Fruit fly (Drosophila melanogaster) whole organism, embryonic: ENCODE results near the gene Tnks.
A peak's percentile ranks its signal among the peaks of the same experiment; 100 is the strongest.

Source experiments
- B-H1 ChIP-seq: fragments of 200-800 bp; sonication (Bioruptor generic); IDR thresholded peaks from 3 replicates; pipeline ENCODE4 v1.3.6; 2022; ENCODE audit warnings: missing biosample characterization, missing genetic modification characterization
- Bteb2 ChIP-seq: fragments of 200-800 bp; sonication (Bioruptor generic); optimal IDR thresholded peaks from 2 replicates; lab custom pipeline; 2016; ENCODE audit warnings: missing biosample characterization, missing genetic modification characterization
- CG10565 ChIP-seq: fragments of 200-800 bp; sonication (Bioruptor generic); optimal IDR thresholded peaks from 3 replicates; lab custom pipeline; 2016; ENCODE audit warnings: missing biosample characterization, mild to moderate bottlenecking, missing genetic modification characterization
- CG11398 ChIP-seq: fragments of 200-800 bp; sonication (Bioruptor generic); optimal IDR thresholded peaks from 2 replicates; lab custom pipeline; 2016; ENCODE audit warnings: missing biosample characterization, missing genetic modification characterization
- CG11560 ChIP-seq: fragments of 200-800 bp; sonication (Bioruptor generic); IDR thresholded peaks from 3 replicates; pipeline ENCODE4 v1.3.6; 2022; ENCODE audit warnings: missing biosample characterization, missing genetic modification characterization
- CG11695 ChIP-seq: fragments of 200-800 bp; sonication (Bioruptor generic); IDR thresholded peaks from 3 replicates; pipeline ENCODE4 v1.3.6; 2022; ENCODE audit warnings: missing biosample characterization, missing genetic modification characterization
- CG11696 ChIP-seq: fragments of 200-800 bp; sonication (Bioruptor generic); IDR thresholded peaks from 2 replicates; pipeline ENCODE4 v1.3.6; 2022; ENCODE audit warnings: missing biosample characterization, missing genetic modification characterization
- CG1233 ChIP-seq: fragments of 200-800 bp; sonication (Bioruptor generic); optimal IDR thresholded peaks from 4 replicates; lab custom pipeline; 2018; ENCODE audit warnings: missing biosample characterization, mild to moderate bottlenecking, missing genetic modification characterization
- CG13123 ChIP-seq: fragments of 200-800 bp; sonication (Bioruptor generic); optimal IDR thresholded peaks from 2 replicates; lab custom pipeline; 2016; ENCODE audit warnings: missing biosample characterization, missing genetic modification characterization
- CG13424 ChIP-seq: fragments of 200-800 bp; sonication (Bioruptor generic); optimal IDR thresholded peaks from 2 replicates; lab custom pipeline; 2019; ENCODE audit warnings: missing biosample characterization, mild to moderate bottlenecking, missing genetic modification characterization, moderate library complexity
- CG14667 ChIP-seq: fragments of 200-800 bp; sonication (Bioruptor generic); IDR thresholded peaks from 2 replicates; pipeline ENCODE4 v1.3.6; 2022; ENCODE audit warnings: missing biosample characterization, missing genetic modification characterization
- CG14710 ChIP-seq: fragments of 200-800 bp; sonication (Bioruptor generic); optimal IDR thresholded peaks from 3 replicates; lab custom pipeline; 2019; ENCODE audit warnings: missing biosample characterization, mild to moderate bottlenecking, missing genetic modification characterization, moderate library complexity
- CG15479 ChIP-seq: fragments of 200-800 bp; sonication (Bioruptor generic); optimal IDR thresholded peaks from 3 replicates; lab custom pipeline; 2019; ENCODE audit warnings: missing biosample characterization, mild to moderate bottlenecking, missing genetic modification characterization, moderate library complexity
- CG1792 ChIP-seq: fragments of 200-800 bp; sonication (Bioruptor generic); optimal IDR thresholded peaks from 2 replicates; lab custom pipeline; 2016; ENCODE audit warnings: missing biosample characterization, missing genetic modification characterization
- CG2120 ChIP-seq: fragments of 200-800 bp; sonication (Bioruptor generic); optimal IDR thresholded peaks from 3 replicates; lab custom pipeline; 2016; ENCODE audit warnings: missing biosample characterization, missing genetic modification characterization
- CG2712 ChIP-seq: fragments of 200-800 bp; optimal IDR thresholded peaks from 3 replicates; lab custom pipeline; 2019; ENCODE audit warnings: missing biosample characterization, mild to moderate bottlenecking, missing genetic modification characterization, moderate library complexity
- CG33213 ChIP-seq: fragments of 200-800 bp; sonication (Bioruptor generic); optimal IDR thresholded peaks from 3 replicates; lab custom pipeline; 2016; ENCODE audit warnings: missing biosample characterization, missing genetic modification characterization
- CG4328 ChIP-seq: fragments of 200-800 bp; sonication (Bioruptor generic); optimal IDR thresholded peaks from 3 replicates; lab custom pipeline; 2017; ENCODE audit warnings: missing biosample characterization, missing genetic modification reagents, missing genetic modification characterization
- CG4617 ChIP-seq: fragments of 200-800 bp; sonication (Bioruptor generic); optimal IDR thresholded peaks from 3 replicates; lab custom pipeline; 2016; ENCODE audit warnings: missing biosample characterization, missing genetic modification characterization, borderline replicate concordance
- CG4730 ChIP-seq: fragments of 200-800 bp; sonication (Bioruptor generic); IDR thresholded peaks from 2 replicates; pipeline ENCODE4 v1.3.6; 2022; ENCODE audit warnings: missing biosample characterization, missing genetic modification characterization
- CG7372 ChIP-seq: fragments of 200-800 bp; sonication (Bioruptor generic); IDR thresholded peaks from 2 replicates; pipeline ENCODE4 v1.3.6; 2022; ENCODE audit warnings: missing biosample characterization, missing genetic modification characterization
- CG7786 ChIP-seq: fragments of 200-800 bp; sonication (Bioruptor generic); optimal IDR thresholded peaks from 2 replicates; lab custom pipeline; 2016; ENCODE audit warnings: missing biosample characterization, missing genetic modification characterization
- CG8281 ChIP-seq: fragments of 200-800 bp; sonication (Bioruptor generic); optimal IDR thresholded peaks from 2 replicates; lab custom pipeline; 2018; ENCODE audit warnings: missing biosample characterization, mild to moderate bottlenecking, missing genetic modification characterization, moderate library complexity
- CG8765 ChIP-seq: fragments of 200-800 bp; sonication (Bioruptor generic); IDR thresholded peaks from 2 replicates; pipeline ENCODE4 v1.3.6; 2022; ENCODE audit warnings: missing biosample characterization, missing genetic modification characterization
- CG9609 ChIP-seq: fragments of 200-800 bp; sonication (Bioruptor generic); optimal IDR thresholded peaks from 3 replicates; lab custom pipeline; 2016; ENCODE audit warnings: missing biosample characterization, missing genetic modification characterization
- CHES-1-like ChIP-seq: fragments of 200-800 bp; sonication (Bioruptor generic); optimal IDR thresholded peaks from 2 replicates; lab custom pipeline; 2016; ENCODE audit warnings: missing biosample characterization, missing genetic modification characterization
- CTCF ChIP-seq: fragments of 200-800 bp; sonication (Bioruptor generic); optimal IDR thresholded peaks from 2 replicates; lab custom pipeline; 2017; ENCODE audit warnings: missing biosample characterization, mild to moderate bottlenecking, missing genetic modification characterization, moderate library complexity
- Eip74EF ChIP-seq, 2 experiments: fragments of 200-800 bp in 1 of 2; fragments of >200 bp in 1 of 2; sonication (Bioruptor generic) in 1 of 2; optimal IDR thresholded peaks; 2 replicates each; lab custom pipeline; 2017 to 2019; ENCODE audit warnings: missing biosample characterization in 2 of 2, missing genetic modification characterization in 2 of 2, mild to moderate bottlenecking in 1 of 2, moderate library complexity in 1 of 2
- Ets97D ChIP-seq: fragments of 200-800 bp; sonication (Bioruptor generic); optimal IDR thresholded peaks from 3 replicates; lab custom pipeline; 2016; ENCODE audit warnings: missing biosample characterization, missing genetic modification characterization
- Gsc ChIP-seq: fragments of 200-800 bp; sonication (Bioruptor generic); IDR thresholded peaks from 2 replicates; pipeline ENCODE4 v1.3.6; 2022; ENCODE audit warnings: missing biosample characterization, missing genetic modification characterization
- HHEX ChIP-seq: fragments of 200-800 bp; sonication (Bioruptor generic); optimal IDR thresholded peaks from 3 replicates; lab custom pipeline; 2017; ENCODE audit warnings: missing biosample characterization, mild to moderate bottlenecking, missing genetic modification characterization, missing genetic modification reagents
- HLH54F ChIP-seq: fragments of 200-800 bp; sonication (Bioruptor generic); optimal IDR thresholded peaks from 3 replicates; lab custom pipeline; 2016; ENCODE audit warnings: missing biosample characterization, missing genetic modification characterization
- Kr ChIP-seq: fragments of 200-800 bp; sonication (Bioruptor generic); optimal IDR thresholded peaks from 2 replicates; lab custom pipeline; 2017; ENCODE audit warnings: missing biosample characterization, mild to moderate bottlenecking, missing genetic modification characterization
- Meics ChIP-seq: fragments of 200-800 bp; sonication (Bioruptor generic); optimal IDR thresholded peaks from 2 replicates; lab custom pipeline; 2017; ENCODE audit warnings: missing biosample characterization, mild to moderate bottlenecking, missing genetic modification characterization
- Ravus ChIP-seq: fragments of 200-800 bp; sonication (Bioruptor generic); IDR thresholded peaks from 2 replicates; pipeline ENCODE4 v1.3.6; 2022; ENCODE audit warnings: missing biosample characterization, missing genetic modification characterization
- Scr ChIP-seq: fragments of 200-800 bp; sonication (Bioruptor generic); IDR thresholded peaks from 2 replicates; pipeline ENCODE4 v1.3.6; 2022; ENCODE audit warnings: missing biosample characterization, missing genetic modification characterization; ENCODE audit not compliant: partially characterized antibody
- Sin3A ChIP-seq: fragments of >200 bp; optimal IDR thresholded peaks from 2 replicates; lab custom pipeline; 2018
- Tbp ChIP-seq: fragments of >200 bp; optimal IDR thresholded peaks from 2 replicates; lab custom pipeline; 2018; ENCODE audit warnings: missing biosample characterization, missing genetic modification characterization
- amos ChIP-seq: fragments of 200-800 bp; sonication (Bioruptor generic); IDR thresholded peaks from 2 replicates; pipeline ENCODE4 v1.3.6; 2022; ENCODE audit warnings: missing biosample characterization, missing genetic modification characterization; ENCODE audit not compliant: partially characterized antibody
- cas ChIP-seq: fragments of 200-800 bp; sonication (Bioruptor generic); IDR thresholded peaks from 2 replicates; pipeline ENCODE4 v1.3.6; 2022; ENCODE audit warnings: missing biosample characterization, missing genetic modification characterization
- da ChIP-seq: fragments of 200-800 bp; sonication (Bioruptor generic); optimal IDR thresholded peaks from 2 replicates; lab custom pipeline; 2016; ENCODE audit warnings: missing biosample characterization, missing genetic modification characterization
- eve ChIP-seq, 2 experiments: fragments of >200 bp; optimal IDR thresholded peaks; 2 replicates each; lab custom pipeline; 2017; ENCODE audit warnings: missing biosample characterization in 2 of 2, missing genetic modification characterization in 2 of 2
- fd96Cb ChIP-seq: fragments of 200-800 bp; sonication (Bioruptor generic); optimal IDR thresholded peaks from 2 replicates; lab custom pipeline; 2018; ENCODE audit warnings: missing biosample characterization, mild to moderate bottlenecking, missing genetic modification characterization, moderate library complexity
- gfzf ChIP-seq: fragments of 200-800 bp; sonication (Bioruptor generic); optimal IDR thresholded peaks from 2 replicates; lab custom pipeline; 2016; ENCODE audit warnings: missing biosample characterization, mild to moderate bottlenecking, missing genetic modification characterization, moderate library complexity
- ken ChIP-seq: fragments of 200-800 bp; sonication (Bioruptor generic); IDR thresholded peaks from 3 replicates; pipeline ENCODE4 v1.3.6; 2022; ENCODE audit warnings: missing biosample characterization, missing genetic modification characterization
- lab ChIP-seq: fragments of 200-800 bp; sonication (Bioruptor generic); optimal IDR thresholded peaks from 3 replicates; lab custom pipeline; 2017; ENCODE audit warnings: missing biosample characterization, missing genetic modification characterization, mild to moderate bottlenecking, moderate library complexity, missing genetic modification reagents
- pnt ChIP-seq: fragments of 200-800 bp; sonication (Bioruptor generic); optimal IDR thresholded peaks from 3 replicates; lab custom pipeline; 2016; ENCODE audit warnings: missing biosample characterization, missing genetic modification characterization
- run ChIP-seq: fragments of 200-800 bp; sonication (Bioruptor generic); optimal IDR thresholded peaks from 3 replicates; lab custom pipeline; 2018; ENCODE audit warnings: missing biosample characterization, mild to moderate bottlenecking, missing genetic modification characterization
- stwl ChIP-seq: fragments of 200-800 bp; sonication (Bioruptor generic); optimal IDR thresholded peaks from 3 replicates; lab custom pipeline; 2018; ENCODE audit warnings: missing biosample characterization, mild to moderate bottlenecking, missing genetic modification characterization, moderate library complexity
- usp ChIP-seq: fragments of >200 bp; optimal IDR thresholded peaks from 2 replicates; lab custom pipeline; 2017; ENCODE audit warnings: missing biosample characterization, missing genetic modification characterization
- vnd ChIP-seq: fragments of 200-800 bp; sonication (Bioruptor generic); IDR thresholded peaks from 3 replicates; pipeline ENCODE4 v1.3.6; 2022; ENCODE audit warnings: missing biosample characterization, missing genetic modification characterization; ENCODE audit not compliant: partially characterized antibody
- zfh2 ChIP-seq: fragments of 200-800 bp; sonication (Bioruptor generic); optimal IDR thresholded peaks from 2 replicates; lab custom pipeline; 2016; ENCODE audit warnings: missing biosample characterization, missing genetic modification characterization

Gene Tnks

DNA sequence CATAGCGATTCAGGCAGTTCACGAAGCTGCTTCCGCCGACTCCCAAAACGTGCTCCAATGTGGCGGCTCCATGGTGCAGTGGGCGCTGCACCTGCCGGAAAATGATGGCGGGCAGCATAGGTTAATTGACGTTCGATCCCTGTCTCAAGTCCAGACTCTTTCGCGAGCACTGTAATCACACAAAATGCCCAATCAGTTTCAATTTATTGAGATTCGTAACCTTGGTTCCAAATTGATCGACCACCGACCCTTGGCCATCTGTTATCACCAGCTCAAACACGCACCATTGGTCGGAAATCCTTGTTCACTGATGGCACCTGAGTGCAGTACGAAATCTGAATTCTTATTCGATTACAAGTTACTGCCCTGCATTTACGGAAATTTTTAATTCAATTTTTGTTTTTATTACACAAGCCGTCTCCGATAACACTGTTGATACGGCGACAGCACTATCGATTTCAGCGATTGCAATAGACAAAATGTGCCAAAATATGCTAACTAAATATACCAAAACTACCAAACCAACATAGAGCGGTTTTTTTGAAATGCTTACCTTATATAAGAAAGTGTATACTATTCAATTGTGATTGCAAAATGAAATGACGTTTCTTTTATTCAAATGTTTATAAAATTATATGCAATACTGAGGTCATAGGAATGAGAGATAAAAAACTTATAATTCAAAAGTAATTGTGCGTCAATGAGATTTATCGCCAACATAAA, 25.8 kb upstream of the Tnks start, which contains the start of gene CLS (continued):
- TF ChIP-seq stwl (peak; percentile 84), lab (no peak), fd96Cb (tag; lab: Kevin White, UChicago) (no peak), Kr (GFP tag; lab: Kevin White, UChicago) (no peak), CG10565 (GFP tag; lab: Kevin White, UChicago) (no peak), CG13123 (GFP tag; lab: Kevin White, UChicago) (no peak), Sin3A (lab: Kevin White, UChicago) (no peak), cas (GFP tag; lab: Robert Waterston, UW) (no peak), CG13424 (tag; lab: Kevin White, UChicago) (no peak), usp (GFP tag; lab: Kevin White, UChicago) (no peak), pnt (GFP tag; lab: Kevin White, UChicago) (no peak), Scr (GFP tag; lab: Robert Waterston, UW) (peak; percentile 61), CG11398 (GFP tag; lab: Kevin White, UChicago) (no peak), CG11695 (GFP tag; lab: Robert Waterston, UW) (no peak), Tbp (no peak), CG14667 (no peak), CG9609 (GFP tag; lab: Kevin White, UChicago) (no peak), zfh2 (GFP tag; lab: Kevin White, UChicago) (no peak), Ets97D (GFP tag; lab: Kevin White, UChicago) (peak; percentile 64), CG4730 (GFP tag; lab: Robert Waterston, UW) (no peak), CG11560 (tag; lab: Robert Waterston, UW) (no peak), run (tag; lab: Kevin White, UChicago) (no peak), CG4328 (no peak), CG14710 (tag; lab: Kevin White, UChicago) (peak; percentile 13), HLH54F (no peak), Ravus (GFP tag; lab: Robert Waterston, UW) (no peak), CG1792 (GFP tag; lab: Kevin White, UChicago) (no peak), amos (peak; percentile 56; the same call in 1 of the 2 replicates), HHEX (GFP tag; lab: Kevin White, UChicago) (no peak), Bteb2 (GFP tag; lab: Kevin White, UChicago) (no peak), CG2712 (tag; lab: Kevin White, UChicago) (peak; percentile 14), da (no peak), CG15479 (no peak), CG2120 (GFP tag; lab: Kevin White, UChicago) (no peak), CG8765 (GFP tag; lab: Robert Waterston, UW) (no peak), CG4617 (GFP tag; lab: Kevin White, UChicago) (peak; percentile 34), Gsc (no peak), ken (GFP tag; lab: Robert Waterston, UW) (no peak), Meics (GFP tag; lab: Kevin White, UChicago) (no peak), Eip74EF (GFP tag; optimal IDR thresholded peaks at IDR 0.05; lab: Kevin White, UChicago) (no peak), vnd (GFP tag; lab: Robert Waterston, UW) (no peak), CG11696 (GFP tag; lab: Robert Waterston, UW) (no peak), CG33213 (no peak), CG7786 (GFP tag; lab: Kevin White, UChicago) (no peak), CG1233 (GFP tag; lab: Kevin White, UChicago) (no peak), CHES-1-like (GFP tag; lab: Kevin White, UChicago) (no peak), eve (GFP tag; optimal IDR thresholded peaks at IDR 0.05; lab: Kevin White, UChicago) (no peak), CG8281 (no peak), CG7372 (no peak), gfzf (peak; percentile 77), B-H1 (no peak), CTCF (GFP tag; lab: Kevin White, UChicago) (no peak)
